Worm (Caenorhabditis elegans) whole organism, L1 larva: ENCODE measurements around the gene clec-25.

Source experiments
- C04F5.9 ChIP-seq: sonication (generic microtip); optimal IDR thresholded peaks from 2 replicates; lab custom pipeline; 2016; ENCODE audit warnings: missing genetic modification characterization, missing compliant biosample characterization
- Y116A8C.19 ChIP-seq: sonication (generic microtip); optimal IDR thresholded peaks from 2 replicates; lab custom pipeline; 2016; ENCODE audit warnings: missing compliant biosample characterization, missing genetic modification characterization, borderline replicate concordance
- aha-1 ChIP-seq: fragments of 150-350 bp; optimal IDR thresholded peaks from 2 replicates; lab custom pipeline; 2014; ENCODE audit warnings: missing biosample characterization, missing genetic modification characterization
- blmp-1 ChIP-seq: fragments of 150-350 bp; optimal IDR thresholded peaks from 2 replicates; lab custom pipeline; 2014; ENCODE audit warnings: missing biosample characterization, missing genetic modification characterization
- ceh-8 ChIP-seq: fragments of 200-800 bp; sonication (Bioruptor generic); optimal IDR thresholded peaks from 2 replicates; lab custom pipeline; 2018; ENCODE audit warnings: mild to moderate bottlenecking, missing genetic modification characterization, moderate library complexity, missing compliant biosample characterization
- dpl-1 ChIP-seq, 3 experiments: fragments of 150-350 bp in 2 of 3; sonication (generic microtip) in 1 of 3; optimal IDR thresholded peaks; 2 replicates each; lab custom pipeline; 2014 to 2017; ENCODE audit warnings: missing biosample characterization in 3 of 3, missing genetic modification characterization in 3 of 3, missing genetic modification reagents in 3 of 3
- dsc-1 ChIP-seq: sonication (generic microtip); optimal IDR thresholded peaks from 2 replicates; lab custom pipeline; 2016; ENCODE audit warnings: mild to moderate bottlenecking, missing genetic modification characterization, missing compliant biosample characterization
- egl-27 ChIP-seq, 2 experiments: fragments of 150-350 bp in 1 of 2; sonication (generic microtip); optimal IDR thresholded peaks; 3 replicates each; lab custom pipeline; 2017 to 2018; ENCODE audit warnings: missing biosample characterization in 2 of 2, missing genetic modification characterization in 2 of 2, missing genetic modification reagents in 2 of 2
- elt-2 ChIP-seq: sonication (generic microtip); optimal IDR thresholded peaks from 2 replicates; lab custom pipeline; 2016; ENCODE audit warnings: missing genetic modification characterization, mild to moderate bottlenecking, inconsistent platforms, missing compliant biosample characterization, missing genetic modification reagents
- elt-3 ChIP-seq, 6 experiments: fragments of 150-350 bp in 1 of 6; sonication (generic microtip); optimal IDR thresholded peaks; 2 replicates each; lab custom pipeline; 2017 to 2018; ENCODE audit warnings: missing biosample characterization in 6 of 6, missing genetic modification characterization in 6 of 6, inconsistent platforms in 1 of 6
- fkh-10 ChIP-seq: sonication (generic microtip); optimal IDR thresholded peaks from 2 replicates; lab custom pipeline; 2017; ENCODE audit warnings: missing biosample characterization, missing genetic modification reagents, missing genetic modification characterization
- fos-1 ChIP-seq: fragments of 150-350 bp; optimal IDR thresholded peaks from 2 replicates; lab custom pipeline; 2014; ENCODE audit warnings: missing biosample characterization, missing genetic modification characterization
- grh-1 ChIP-seq: fragments of 200-800 bp; sonication (Bioruptor generic); IDR thresholded peaks from 2 replicates; pipeline ENCODE4 v1.3.6; 2022; ENCODE audit warnings: missing genetic modification reagents, missing genetic modification characterization, missing compliant biosample characterization
- hpl-2 ChIP-seq: fragments of 150-350 bp; optimal IDR thresholded peaks from 2 replicates; lab custom pipeline; 2014; ENCODE audit warnings: missing biosample characterization, missing genetic modification reagents, missing genetic modification characterization
- irx-1 ChIP-seq: sonication (generic microtip); optimal IDR thresholded peaks from 2 replicates; lab custom pipeline; 2016; ENCODE audit warnings: missing genetic modification characterization, missing compliant biosample characterization
- isw-1 ChIP-seq: fragments of 200-800 bp; sonication (Bioruptor generic); IDR thresholded peaks from 2 replicates; pipeline ENCODE4 v1.3.6; 2022; ENCODE audit warnings: missing genetic modification characterization, missing compliant biosample characterization
- lin-13 ChIP-seq: fragments of 150-350 bp; optimal IDR thresholded peaks from 2 replicates; lab custom pipeline; 2014; ENCODE audit warnings: missing biosample characterization, missing genetic modification reagents, missing genetic modification characterization
- lin-35 ChIP-seq, 2 experiments: fragments of 150-350 bp; optimal IDR thresholded peaks; 2 replicates each; lab custom pipeline; 2014; ENCODE audit warnings: missing biosample characterization in 2 of 2, missing genetic modification characterization in 2 of 2, missing genetic modification reagents in 2 of 2
- lir-3 ChIP-seq: sonication (generic microtip); optimal IDR thresholded peaks from 2 replicates; lab custom pipeline; 2016; ENCODE audit warnings: mild to moderate bottlenecking, missing genetic modification characterization, moderate library complexity, missing compliant biosample characterization; ENCODE audit not compliant: poor library complexity
- mab-9 ChIP-seq: fragments of 200-800 bp; sonication (Bioruptor generic); IDR thresholded peaks from 2 replicates; pipeline ENCODE4 v1.3.6; 2022; ENCODE audit warnings: missing genetic modification reagents, missing genetic modification characterization, missing compliant biosample characterization
- mdl-1 ChIP-seq, 2 experiments: fragments of 150-350 bp; optimal IDR thresholded peaks; 2 replicates each; lab custom pipeline; 2014 to 2017; ENCODE audit warnings: missing biosample characterization in 2 of 2, missing genetic modification characterization in 2 of 2, inconsistent platforms in 1 of 2
- nhr-19 ChIP-seq: fragments of 200-800 bp; sonication (Bioruptor generic); conservative IDR thresholded peaks from 2 replicates; pipeline ENCODE4 v1.3.6; 2022; ENCODE audit warnings: missing genetic modification characterization, missing compliant biosample characterization
- nhr-20 ChIP-seq: sonication (generic microtip); optimal IDR thresholded peaks from 2 replicates; lab custom pipeline; 2016; ENCODE audit warnings: mild to moderate bottlenecking, missing genetic modification characterization, missing compliant biosample characterization
- nhr-47 ChIP-seq: sonication (generic microtip); optimal IDR thresholded peaks from 2 replicates; lab custom pipeline; 2016; ENCODE audit warnings: mild to moderate bottlenecking, missing genetic modification characterization, moderate library complexity, missing compliant biosample characterization
- nhr-76 ChIP-seq: sonication (generic microtip); optimal IDR thresholded peaks from 2 replicates; lab custom pipeline; 2017; ENCODE audit warnings: missing biosample characterization, missing genetic modification characterization
- nhr-77 ChIP-seq: fragments of 150-350 bp; optimal IDR thresholded peaks from 2 replicates; lab custom pipeline; 2014; ENCODE audit warnings: missing biosample characterization, missing genetic modification characterization
- nhr-90 ChIP-seq: sonication (generic microtip); optimal IDR thresholded peaks from 2 replicates; lab custom pipeline; 2016; ENCODE audit warnings: mild to moderate bottlenecking, missing genetic modification characterization, missing compliant biosample characterization; ENCODE audit not compliant: poor library complexity
- pag-3 ChIP-seq: sonication (generic microtip); optimal IDR thresholded peaks from 2 replicates; lab custom pipeline; 2017; ENCODE audit warnings: missing genetic modification characterization, mild to moderate bottlenecking, missing compliant biosample characterization, antibody characterized with exemption, borderline replicate concordance; ENCODE audit not compliant: insufficient read depth
- pax-3 ChIP-seq: fragments of 200-800 bp; sonication (Bioruptor generic); optimal IDR thresholded peaks from 2 replicates; lab custom pipeline; 2018; ENCODE audit warnings: mild to moderate bottlenecking, missing genetic modification characterization, moderate library complexity, missing compliant biosample characterization
- pqm-1 ChIP-seq: sonication (generic microtip); optimal IDR thresholded peaks from 3 replicates; lab custom pipeline; 2017; ENCODE audit warnings: missing biosample characterization, missing genetic modification characterization
- skn-1 ChIP-seq: fragments of 150-350 bp; optimal IDR thresholded peaks from 2 replicates; lab custom pipeline; 2014; ENCODE audit warnings: missing biosample characterization, missing genetic modification characterization
- snpc-4 ChIP-seq: fragments of 150-350 bp; optimal IDR thresholded peaks from 2 replicates; lab custom pipeline; 2014; ENCODE audit warnings: missing biosample characterization, missing genetic modification characterization
- sptf-1 ChIP-seq: fragments of 150-350 bp; optimal IDR thresholded peaks from 2 replicates; lab custom pipeline; 2014; ENCODE audit warnings: missing biosample characterization, missing genetic modification characterization
- sup-37 ChIP-seq: fragments of 200-800 bp; sonication (Bioruptor generic); optimal IDR thresholded peaks from 2 replicates; lab custom pipeline; 2018; ENCODE audit warnings: mild to moderate bottlenecking, missing genetic modification characterization, missing compliant biosample characterization
- tbx-2 ChIP-seq: sonication (generic microtip); optimal IDR thresholded peaks from 2 replicates; lab custom pipeline; 2016; ENCODE audit warnings: missing genetic modification characterization, missing compliant biosample characterization
- unc-62 ChIP-seq: fragments of 150-350 bp; optimal IDR thresholded peaks from 2 replicates; lab custom pipeline; 2014; ENCODE audit warnings: missing biosample characterization, missing genetic modification reagents, missing genetic modification characterization
- xbp-1 ChIP-seq: sonication (generic microtip); optimal IDR thresholded peaks from 2 replicates; lab custom pipeline; 2016; ENCODE audit warnings: missing genetic modification characterization, missing compliant biosample characterization
- ztf-11 ChIP-seq, 2 experiments: sonication (generic microtip); optimal IDR thresholded peaks; 2 replicates each; lab custom pipeline; 2016 to 2017; ENCODE audit warnings: missing genetic modification characterization in 2 of 2, missing biosample characterization in 1 of 2, missing compliant biosample characterization in 1 of 2

clec-25 gene

DNA sequence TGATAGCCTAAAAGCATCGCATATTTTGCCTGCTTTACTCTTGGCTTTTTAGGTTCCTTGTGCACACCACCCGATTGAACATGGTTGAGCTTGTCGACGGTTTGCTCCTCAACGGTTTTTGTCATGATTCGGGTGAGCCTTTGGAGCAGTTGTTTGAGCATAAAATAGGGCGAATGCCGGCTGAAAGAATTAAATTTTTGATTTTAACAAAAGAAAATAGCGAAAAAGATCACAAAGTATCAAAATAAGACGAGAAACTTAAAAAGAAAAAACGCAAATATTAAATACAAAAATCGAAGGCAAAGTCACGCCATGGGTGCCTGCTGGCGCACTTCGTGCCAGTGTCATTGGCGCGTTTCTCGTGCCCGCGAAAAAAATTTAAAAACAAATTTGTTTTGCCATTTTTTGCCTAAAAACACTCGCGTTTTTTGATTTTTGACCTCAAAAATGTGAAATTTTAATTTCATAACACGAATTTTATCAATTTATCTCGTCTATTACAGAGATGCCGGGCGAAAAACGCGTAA lies 48.1 kb upstream of the clec-25 start, which contains the start of the genes ctps-1 and pus-1 (continued):
- TF ChIP-seq tbx-2 (tag; lab: Kevin White, UChicago) (peak; percentile 78), unc-62 (GFP tag; lab: Kevin White, UChicago) (no peak), irx-1 (tag; lab: Kevin White, UChicago) (peak; percentile 73), lin-13 (GFP tag; lab: Kevin White, UChicago) (peak; percentile 70), mab-9 (GFP tag; lab: Robert Waterston, UW) (peak; percentile 73), nhr-76 (tag; lab: Kevin White, UChicago) (no peak), pqm-1 (tag; lab: Kevin White, UChicago) (no peak), lin-35 (GFP tag; optimal IDR thresholded peaks at IDR 0.05; lab: Kevin White, UChicago) (peak; percentile 78 to 83), nhr-19 (GFP tag; lab: Robert Waterston, UW) (peak; percentile 78), blmp-1 (no peak), isw-1 (GFP tag; lab: Robert Waterston, UW) (peak; percentile 60), snpc-4 (tag; lab: Kevin White, UChicago) (peak; percentile 84), fos-1 (tag; lab: Kevin White, UChicago) (peak; percentile 48), ztf-11 (tag; optimal IDR thresholded peaks at IDR 0.05; lab: Kevin White, UChicago) (peak in 1 of 2 experiments; percentile 19), nhr-77 (tag; lab: Kevin White, UChicago) (peak; percentile 9), elt-2 (tag; lab: Kevin White, UChicago) (peak; percentile 18), mdl-1 (tag; optimal IDR thresholded peaks at IDR 0.05; lab: Kevin White, UChicago) (peak in 1 of 2 experiments; percentile 68), xbp-1 (tag; lab: Kevin White, UChicago) (peak; percentile 63), ceh-8 (GFP tag; lab: Kevin White, UChicago) (no peak), nhr-20 (tag; lab: Kevin White, UChicago) (peak; percentile 74), fkh-10 (GFP tag; lab: Kevin White, UChicago) (peak; percentile 21), elt-3 (tag; optimal IDR thresholded peaks at IDR 0.05; lab: Kevin White, UChicago) (peak in 1 of 6 experiments; percentile 79), pax-3 (tag; lab: Kevin White, UChicago) (no peak), egl-27 (tag; optimal IDR thresholded peaks at IDR 0.05; lab: Kevin White, UChicago) (no peak), grh-1 (GFP tag; lab: Robert Waterston, UW) (peak; percentile 59), C04F5.9 (tag; lab: Kevin White, UChicago) (no peak), nhr-90 (peak; percentile 70), aha-1 (tag; lab: Kevin White, UChicago) (peak; percentile 41), Y116A8C.19 (tag; lab: Kevin White, UChicago) (no peak), sup-37 (no peak), lir-3 (no peak), hpl-2 (GFP tag; lab: Kevin White, UChicago) (peak; percentile 7), dpl-1 (GFP tag; optimal IDR thresholded peaks at IDR 0.05; lab: Kevin White, UChicago) (peak; percentile 73 to 83 (median 81)), pag-3 (tag; lab: Kevin White, UChicago) (no peak), nhr-47 (peak; percentile 87), dsc-1 (tag; lab: Kevin White, UChicago) (peak; percentile 72), skn-1 (tag; lab: Kevin White, UChicago) (peak; percentile 74)
- TF ChIP-seq, all 84 proteins: peak for 42

DNA sequence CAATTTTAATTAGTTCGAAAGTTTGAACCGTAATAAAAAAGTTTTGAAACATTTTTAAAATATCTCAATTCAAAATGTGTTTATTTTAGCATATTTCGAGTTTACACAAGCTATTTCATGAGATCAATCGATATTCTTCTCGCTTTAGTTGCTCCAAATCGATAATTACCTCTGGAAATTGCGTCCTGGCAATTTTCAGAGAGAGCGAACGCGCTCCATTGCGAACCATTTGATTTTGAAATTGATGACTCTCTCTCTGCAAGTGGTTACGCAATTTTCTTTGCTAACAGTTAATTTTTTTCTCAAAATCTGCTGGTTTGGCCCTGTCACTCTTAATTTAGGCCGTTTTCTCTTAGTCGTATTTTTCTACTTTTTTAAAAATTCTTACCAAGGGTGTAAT lies 42.6 kb upstream of the clec-25 start:
- TF ChIP-seq lin-35 (GFP tag; optimal IDR thresholded peaks at IDR 0.05; lab: Kevin White, UChicago) (peak in 1 of 2 experiments; percentile 12), dsc-1 (tag; lab: Kevin White, UChicago) (no peak)

DNA sequence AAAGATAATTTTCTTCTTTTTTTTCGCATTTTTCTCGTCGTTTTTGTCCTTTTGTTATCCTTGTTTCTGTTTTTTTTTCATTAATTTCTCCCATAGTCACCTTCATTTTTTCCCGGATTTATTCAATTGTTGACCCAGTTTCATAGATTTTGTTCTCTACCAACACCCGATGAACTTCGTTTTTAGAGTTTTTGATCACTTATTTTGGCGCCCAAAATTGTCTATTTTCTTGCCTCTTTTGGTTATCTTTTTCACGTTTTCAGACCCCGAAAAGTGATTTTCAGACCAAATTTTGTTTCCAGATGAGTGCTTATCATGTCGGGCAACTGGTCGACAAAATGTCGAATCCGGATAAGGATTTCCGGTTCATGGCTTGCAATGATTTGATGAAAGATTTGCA lies 40.5 kb upstream of the clec-25 start, which contains the start of gene cand-1:
Gene cand-1, plus strand, starts transcription at position 301 of the 400 bp plus-strand sequence.
- TF ChIP-seq sptf-1 (no peak), unc-62 (GFP tag; lab: Kevin White, UChicago) (no peak), ztf-11 (tag; optimal IDR thresholded peaks at IDR 0.05; lab: Kevin White, UChicago) (no peak), sup-37 (no peak)
